Fruit fly (Drosophila melanogaster): ENCODE results near the gene PTPMT1.

The PTPMT1 gene

DNA sequence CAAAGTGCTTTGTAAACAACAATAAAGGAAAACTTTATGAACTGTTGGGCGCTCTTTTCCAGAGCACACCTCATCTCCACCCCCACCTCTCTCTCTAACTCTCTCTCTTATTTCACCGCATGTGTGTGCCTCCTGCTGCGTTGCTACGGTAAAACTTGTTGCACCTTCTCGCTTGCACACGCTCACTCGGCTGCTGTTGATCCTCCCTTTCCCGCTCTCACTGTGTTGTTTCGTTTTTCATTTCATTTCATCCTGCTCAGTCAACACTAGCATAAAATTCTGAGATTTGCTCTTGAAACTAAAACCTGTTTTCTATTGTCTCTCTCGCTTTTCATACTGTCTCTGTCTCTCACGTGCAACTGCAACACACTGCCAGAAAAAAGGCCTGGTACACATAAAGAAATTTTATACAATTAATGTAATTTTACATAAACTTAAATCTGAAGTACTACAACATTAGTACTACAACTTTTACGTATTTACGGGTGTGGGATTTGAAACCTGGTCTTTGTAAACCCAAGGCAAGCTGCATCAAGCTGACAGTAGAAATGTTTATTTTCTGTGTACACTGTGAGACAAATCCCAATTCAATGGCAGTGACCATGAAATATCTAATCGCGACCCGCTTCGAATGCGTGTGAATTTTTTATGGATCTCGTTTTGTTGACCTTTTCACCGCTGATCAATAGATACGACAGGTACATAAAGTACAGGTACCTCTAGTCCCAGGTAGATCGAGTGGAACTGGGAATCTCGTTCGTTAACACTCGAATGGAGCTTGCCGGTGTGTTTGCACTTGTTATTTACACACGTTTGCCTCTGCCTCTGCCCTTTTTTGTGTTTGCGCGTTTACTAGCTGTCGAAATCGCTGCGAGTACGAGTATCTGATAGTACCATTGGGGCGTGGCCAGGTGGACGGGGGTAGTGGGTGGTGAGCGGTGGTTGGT lies 24.6 kb downstream of the PTPMT1 start (continued):
- TF ChIP-seq CrebB (tag; optimal IDR thresholded peaks at IDR 0.05) (peak; percentile 85), stc (GFP tag; IDR thresholded peaks at IDR 0.05) (peak; percentile 77), CG1792 (GFP tag; optimal IDR thresholded peaks at IDR 0.05) (peak; percentile 70), zen (tag; optimal IDR thresholded peaks at IDR 0.05) (peak; percentile 92), CG10565 (GFP tag; optimal IDR thresholded peaks at IDR 0.05) (peak; percentile 66), CG9215 (GFP tag; IDR thresholded peaks at IDR 0.05) (peak; percentile 50), mam (GFP tag; optimal IDR thresholded peaks at IDR 0.05) (peak; percentile 52), CG9609 (GFP tag; optimal IDR thresholded peaks at IDR 0.05) (peak; percentile 62), org-1 (GFP tag; optimal IDR thresholded peaks at IDR 0.05) (peak; percentile 78), gce (GFP tag; IDR thresholded peaks at IDR 0.05) (peak; percentile 58; the same call in 2 of the 3 replicates), BtbVII (GFP tag; optimal IDR thresholded peaks at IDR 0.05) (peak; percentile 79), lab (GFP tag; optimal IDR thresholded peaks at IDR 0.05) (peak; percentile 86), Sox102F (GFP tag; optimal IDR thresholded peaks at IDR 0.05) (peak; percentile 94), Optix (GFP tag; IDR thresholded peaks at IDR 0.05) (peak; percentile 86), lbe (GFP tag; optimal IDR thresholded peaks at IDR 0.05) (peak; percentile 73), psq (GFP tag; optimal IDR thresholded peaks at IDR 0.05) (peak; percentile 52), CG12942 (GFP tag; optimal IDR thresholded peaks at IDR 0.05) (peak; percentile 81), CG13624 (GFP tag; optimal IDR thresholded peaks at IDR 0.05) (peak; percentile 61), Ets97D (GFP tag; optimal IDR thresholded peaks at IDR 0.05) (peak; percentile 64), Aef1 (GFP tag; IDR thresholded peaks at IDR 0.05) (peak; percentile 32; the same call in 1 of the 3 replicates), Opbp (GFP tag; IDR thresholded peaks at IDR 0.05; ENCODE audit: partially characterized antibody) (no peak), pb (GFP tag; optimal IDR thresholded peaks at IDR 0.05) (peak; percentile 76), CG3163 (GFP tag; optimal IDR thresholded peaks at IDR 0.05) (peak; percentile 37), ato (GFP tag; IDR thresholded peaks at IDR 0.05; ENCODE audit: partially characterized antibody) (no peak), CG3281 (GFP tag; optimal IDR thresholded peaks at IDR 0.05) (peak; percentile 62), hbn (GFP tag; IDR thresholded peaks at IDR 0.05; ENCODE audit: partially characterized antibody) (no peak), slp2 (GFP tag; optimal IDR thresholded peaks at IDR 0.05) (peak; percentile 85), Bgb (GFP tag; IDR thresholded peaks at IDR 0.05; ENCODE audit: partially characterized antibody) (no peak), CG17829 (tag; optimal IDR thresholded peaks at IDR 0.05) (peak; percentile 95), CG7928 (GFP tag; optimal IDR thresholded peaks at IDR 0.05) (peak; percentile 12), NfI (GFP tag; optimal IDR thresholded peaks at IDR 0.05) (peak; percentile 71), CG9797 (GFP tag; optimal IDR thresholded peaks at IDR 0.05) (peak; percentile 32), CG11085 (GFP tag; IDR thresholded peaks at IDR 0.05) (no peak), gfzf (GFP tag; optimal IDR thresholded peaks at IDR 0.05) (no peak), sd (tag; optimal IDR thresholded peaks at IDR 0.05) (peak; percentile 48), CG2678 (tag; optimal IDR thresholded peaks at IDR 0.05) (peak; percentile 86), ara (GFP tag; IDR thresholded peaks at IDR 0.05) (peak; percentile 93), Mes4 (GFP tag; optimal IDR thresholded peaks at IDR 0.05) (peak; percentile 84), CG6175 (GFP tag; IDR thresholded peaks at IDR 0.05) (peak; percentile 28; the same call in 1 of the 3 replicates), B-H1 (GFP tag; IDR thresholded peaks at IDR 0.05) (peak; percentile 49; the same call in 2 of the 3 replicates), sob (GFP tag; IDR thresholded peaks at IDR 0.05) (peak; percentile 21), Ets65A (GFP tag) (peak; percentile 99), CG15011 (GFP tag; optimal IDR thresholded peaks at IDR 0.05) (peak; percentile 70), emc (GFP tag; optimal IDR thresholded peaks at IDR 0.05) (peak; percentile 8), pho (GFP tag; optimal IDR thresholded peaks at IDR 0.05) (peak; percentile 9), CG10209 (GFP tag; optimal IDR thresholded peaks at IDR 0.05) (peak; percentile 87), p53 (GFP tag; optimal IDR thresholded peaks at IDR 0.05) (peak; percentile 29), CG8359 (GFP tag; optimal IDR thresholded peaks at IDR 0.05; ENCODE audit: borderline replicate concordance) (peak; percentile 81)
